Fruit fly (Drosophila melanogaster) whole organism, embryonic: ENCODE results near the gene Cdk1.
A peak's percentile ranks its signal among the peaks of the same experiment; 100 is the strongest.

Source experiments
- Ada2b ChIP-seq: fragments of 200-800 bp; sonication (Bioruptor generic); IDR thresholded peaks from 2 replicates; pipeline ENCODE4 v1.3.6; 2022; ENCODE audit warnings: missing biosample characterization, missing genetic modification characterization
- Asciz ChIP-seq: fragments of 200-800 bp; sonication (Bioruptor generic); optimal IDR thresholded peaks from 2 replicates; lab custom pipeline; 2017; ENCODE audit warnings: missing biosample characterization, mild to moderate bottlenecking, missing genetic modification characterization, missing genetic modification reagents
- Atf3 ChIP-seq: fragments of 200-800 bp; sonication (Bioruptor generic); optimal IDR thresholded peaks from 3 replicates; lab custom pipeline; 2016; ENCODE audit warnings: missing biosample characterization, missing genetic modification characterization
- CG1024 ChIP-seq: fragments of 200-800 bp; sonication (Bioruptor generic); IDR thresholded peaks from 2 replicates; pipeline ENCODE4 v1.3.6; 2022; ENCODE audit warnings: missing biosample characterization, missing genetic modification characterization
- CG11093 ChIP-seq: fragments of 200-800 bp; sonication (Bioruptor generic); IDR thresholded peaks from 3 replicates; pipeline ENCODE4 v1.3.6; 2022; ENCODE audit warnings: missing biosample characterization, missing genetic modification characterization
- CG11398 ChIP-seq: fragments of 200-800 bp; sonication (Bioruptor generic); optimal IDR thresholded peaks from 2 replicates; lab custom pipeline; 2016; ENCODE audit warnings: missing biosample characterization, missing genetic modification characterization
- CG12155 ChIP-seq: fragments of 200-800 bp; sonication (Bioruptor generic); optimal IDR thresholded peaks from 3 replicates; lab custom pipeline; 2016; ENCODE audit warnings: missing biosample characterization, missing genetic modification characterization
- CG1233 ChIP-seq: fragments of 200-800 bp; sonication (Bioruptor generic); optimal IDR thresholded peaks from 4 replicates; lab custom pipeline; 2018; ENCODE audit warnings: missing biosample characterization, mild to moderate bottlenecking, missing genetic modification characterization
- CG14050 ChIP-seq: fragments of 200-800 bp; sonication (Bioruptor generic); IDR thresholded peaks from 3 replicates; pipeline ENCODE4 v1.3.6; 2022; ENCODE audit warnings: missing biosample characterization, missing genetic modification characterization
- CG15269 ChIP-seq: fragments of 200-800 bp; sonication (Bioruptor generic); optimal IDR thresholded peaks from 2 replicates; lab custom pipeline; 2018; ENCODE audit warnings: missing biosample characterization, mild to moderate bottlenecking, missing genetic modification characterization, moderate library complexity
- CG1529 ChIP-seq: fragments of 200-800 bp; sonication (Bioruptor generic); optimal IDR thresholded peaks from 3 replicates; lab custom pipeline; 2018; ENCODE audit warnings: missing biosample characterization, missing genetic modification characterization
- CG17802 ChIP-seq: fragments of 200-800 bp; sonication (Bioruptor generic); optimal IDR thresholded peaks from 2 replicates; lab custom pipeline; 2018; ENCODE audit warnings: missing biosample characterization, mild to moderate bottlenecking, missing genetic modification characterization, moderate library complexity
- CG17829 ChIP-seq: fragments of 200-800 bp; optimal IDR thresholded peaks from 2 replicates; lab custom pipeline; 2019; ENCODE audit warnings: missing biosample characterization, mild to moderate bottlenecking, missing genetic modification characterization, moderate library complexity
- CG2116 ChIP-seq: fragments of 200-800 bp; sonication (Bioruptor generic); optimal IDR thresholded peaks from 3 replicates; lab custom pipeline; 2018; ENCODE audit warnings: missing biosample characterization, mild to moderate bottlenecking, missing genetic modification characterization
- CG2678 ChIP-seq: fragments of 200-800 bp; sonication (Bioruptor generic); optimal IDR thresholded peaks from 3 replicates; lab custom pipeline; 2019; ENCODE audit warnings: missing biosample characterization, mild to moderate bottlenecking, missing genetic modification characterization, moderate library complexity
- CG2889 ChIP-seq: fragments of 200-800 bp; sonication (Bioruptor generic); IDR thresholded peaks from 3 replicates; pipeline ENCODE4 v1.3.6; 2022; ENCODE audit warnings: missing biosample characterization, missing genetic modification characterization
- CG30431 ChIP-seq: fragments of 200-800 bp; sonication (Bioruptor generic); optimal IDR thresholded peaks from 2 replicates; lab custom pipeline; 2017; ENCODE audit warnings: missing biosample characterization, missing genetic modification characterization
- CG6654 ChIP-seq: fragments of 200-800 bp; sonication (Bioruptor generic); optimal IDR thresholded peaks from 2 replicates; lab custom pipeline; 2017; ENCODE audit warnings: missing biosample characterization, mild to moderate bottlenecking, missing genetic modification characterization
- CG7786 ChIP-seq: fragments of 200-800 bp; sonication (Bioruptor generic); optimal IDR thresholded peaks from 2 replicates; lab custom pipeline; 2016; ENCODE audit warnings: missing biosample characterization, missing genetic modification characterization
- CG8359 ChIP-seq: fragments of 200-800 bp; sonication (Bioruptor generic); optimal IDR thresholded peaks from 2 replicates; lab custom pipeline; 2017; ENCODE audit warnings: missing biosample characterization, mild to moderate bottlenecking, missing genetic modification characterization, borderline replicate concordance
- CG9932 ChIP-seq: fragments of 200-800 bp; sonication (Bioruptor generic); IDR thresholded peaks from 2 replicates; pipeline ENCODE4 v1.3.6; 2022; ENCODE audit warnings: missing biosample characterization, missing genetic modification characterization
- CTCF ChIP-seq: fragments of 200-800 bp; sonication (Bioruptor generic); optimal IDR thresholded peaks from 2 replicates; lab custom pipeline; 2017; ENCODE audit warnings: missing biosample characterization, mild to moderate bottlenecking, missing genetic modification characterization, moderate library complexity
- Chrac-16 ChIP-seq: fragments of 200-800 bp; sonication (Bioruptor generic); optimal IDR thresholded peaks from 3 replicates; lab custom pipeline; 2016; ENCODE audit warnings: missing biosample characterization, missing genetic modification characterization
- CkIIα-i1 ChIP-seq: fragments of 200-800 bp; sonication (Bioruptor generic); IDR thresholded peaks from 2 replicates; pipeline ENCODE4 v1.3.6; 2022; ENCODE audit warnings: missing biosample characterization, missing genetic modification characterization
- CrebB ChIP-seq: fragments of 200-800 bp; sonication (Bioruptor generic); optimal IDR thresholded peaks from 3 replicates; lab custom pipeline; 2018; ENCODE audit warnings: missing biosample characterization, mild to moderate bottlenecking, missing genetic modification characterization
- Dfd ChIP-seq, 2 experiments: fragments of >200 bp; optimal IDR thresholded peaks; 2 replicates each; lab custom pipeline; 2017; ENCODE audit warnings: missing biosample characterization in 2 of 2, missing genetic modification characterization in 2 of 2
- Dip3 ChIP-seq: fragments of 200-800 bp; sonication (Bioruptor generic); optimal IDR thresholded peaks from 3 replicates; lab custom pipeline; 2016; ENCODE audit warnings: missing biosample characterization, missing genetic modification characterization
- Dll ChIP-seq: fragments of 200-800 bp; sonication (Bioruptor generic); IDR thresholded peaks from 4 replicates; pipeline ENCODE4 v1.3.6; 2022; ENCODE audit warnings: missing biosample characterization, missing genetic modification characterization; ENCODE audit not compliant: partially characterized antibody
- Gsc ChIP-seq: fragments of 200-800 bp; sonication (Bioruptor generic); IDR thresholded peaks from 2 replicates; pipeline ENCODE4 v1.3.6; 2022; ENCODE audit warnings: missing biosample characterization, missing genetic modification characterization
- Hey ChIP-seq: fragments of 200-800 bp; sonication (Bioruptor generic); optimal IDR thresholded peaks from 3 replicates; lab custom pipeline; 2018; ENCODE audit warnings: missing biosample characterization, mild to moderate bottlenecking, missing genetic modification characterization
- Hsf ChIP-seq: fragments of 200-800 bp; sonication (Bioruptor generic); optimal IDR thresholded peaks from 3 replicates; lab custom pipeline; 2016; ENCODE audit warnings: missing biosample characterization, missing genetic modification characterization
- MTF-1 ChIP-seq: fragments of 200-800 bp; sonication (Bioruptor generic); optimal IDR thresholded peaks from 2 replicates; lab custom pipeline; 2018; ENCODE audit warnings: missing biosample characterization, mild to moderate bottlenecking, missing genetic modification characterization, borderline replicate concordance
- Ptx1 ChIP-seq: fragments of 200-800 bp; sonication (Bioruptor generic); IDR thresholded peaks from 2 replicates; pipeline ENCODE4 v1.3.6; 2022; ENCODE audit warnings: missing biosample characterization, missing genetic modification characterization
- Six4 ChIP-seq: fragments of 200-800 bp; sonication (Bioruptor generic); optimal IDR thresholded peaks from 2 replicates; lab custom pipeline; 2016; ENCODE audit warnings: missing biosample characterization, missing genetic modification characterization
- az2 ChIP-seq: fragments of 200-800 bp; sonication (Bioruptor generic); optimal IDR thresholded peaks from 3 replicates; lab custom pipeline; 2016; ENCODE audit warnings: missing biosample characterization, missing genetic modification characterization
- croc ChIP-seq: fragments of 200-800 bp; sonication (Bioruptor generic); conservative IDR thresholded peaks from 3 replicates; pipeline ENCODE4 v1.3.6; 2022; ENCODE audit warnings: missing biosample characterization, missing genetic modification characterization
- disco-r ChIP-seq: fragments of 200-800 bp; sonication (Bioruptor generic); optimal IDR thresholded peaks from 2 replicates; lab custom pipeline; 2016; ENCODE audit warnings: missing biosample characterization, missing genetic modification characterization
- dpn ChIP-seq, 2 experiments: fragments of 200-800 bp; sonication (Bioruptor generic); optimal IDR thresholded peaks; 3 replicates each; lab custom pipeline; 2016; ENCODE audit warnings: missing biosample characterization in 2 of 2, missing genetic modification characterization in 2 of 2
- emc ChIP-seq: fragments of 200-800 bp; sonication (Bioruptor generic); optimal IDR thresholded peaks from 2 replicates; lab custom pipeline; 2016; ENCODE audit warnings: missing biosample characterization, missing genetic modification characterization
- fd64A ChIP-seq: fragments of 200-800 bp; sonication (Bioruptor generic); optimal IDR thresholded peaks from 3 replicates; lab custom pipeline; 2018; ENCODE audit warnings: missing biosample characterization, mild to moderate bottlenecking, missing genetic modification characterization
- fu2 ChIP-seq: fragments of 200-800 bp; sonication (Bioruptor generic); optimal IDR thresholded peaks from 2 replicates; lab custom pipeline; 2016; ENCODE audit warnings: missing biosample characterization, missing genetic modification characterization
- gcm ChIP-seq: fragments of 200-800 bp; sonication (Bioruptor generic); optimal IDR thresholded peaks from 2 replicates; lab custom pipeline; 2019; ENCODE audit warnings: missing biosample characterization, mild to moderate bottlenecking, missing genetic modification characterization, moderate library complexity
- gcm2 ChIP-seq: fragments of 200-800 bp; sonication (Bioruptor generic); optimal IDR thresholded peaks from 2 replicates; lab custom pipeline; 2016; ENCODE audit warnings: missing biosample characterization, missing genetic modification characterization
- gro ChIP-seq: fragments of 200-800 bp; sonication (Bioruptor generic); optimal IDR thresholded peaks from 2 replicates; lab custom pipeline; 2016; ENCODE audit warnings: missing biosample characterization, missing genetic modification characterization
- jumu ChIP-seq: fragments of 200-800 bp; sonication (Bioruptor generic); optimal IDR thresholded peaks from 3 replicates; lab custom pipeline; 2016; ENCODE audit warnings: missing biosample characterization, missing genetic modification characterization
- knrl ChIP-seq: fragments of 200-800 bp; sonication (Bioruptor generic); IDR thresholded peaks from 3 replicates; pipeline ENCODE4 v1.3.6; 2022; ENCODE audit warnings: missing biosample characterization, missing genetic modification characterization; ENCODE audit not compliant: partially characterized antibody
- nau ChIP-seq: fragments of 200-800 bp; sonication (Bioruptor generic); optimal IDR thresholded peaks from 3 replicates; lab custom pipeline; 2017; ENCODE audit warnings: missing biosample characterization, mild to moderate bottlenecking, missing genetic modification characterization, missing genetic modification reagents
- sim ChIP-seq: fragments of 200-800 bp; sonication (Bioruptor generic); IDR thresholded peaks from 2 replicates; pipeline ENCODE4 v1.3.6; 2022; ENCODE audit warnings: missing biosample characterization, missing genetic modification characterization
- tll ChIP-seq, 2 experiments: fragments of 200-800 bp in 1 of 2; fragments of >200 bp in 1 of 2; sonication (Bioruptor generic) in 1 of 2; optimal IDR thresholded peaks; 2 replicates each; lab custom pipeline; 2017 to 2019; ENCODE audit warnings: missing biosample characterization in 2 of 2, missing genetic modification characterization in 2 of 2, mild to moderate bottlenecking in 1 of 2, moderate library complexity in 1 of 2
- tup ChIP-seq: fragments of 200-800 bp; sonication (Bioruptor generic); optimal IDR thresholded peaks from 2 replicates; lab custom pipeline; 2016; ENCODE audit warnings: missing biosample characterization, mild to moderate bottlenecking, missing genetic modification characterization, moderate library complexity
- usp ChIP-seq: fragments of >200 bp; optimal IDR thresholded peaks from 2 replicates; lab custom pipeline; 2017; ENCODE audit warnings: missing biosample characterization, missing genetic modification characterization
- zfh1 ChIP-seq: fragments of 200-800 bp; sonication (Bioruptor generic); IDR thresholded peaks from 3 replicates; pipeline ENCODE4 v1.3.6; 2022; ENCODE audit warnings: missing biosample characterization, missing genetic modification characterization

Cdk1 gene

dm6 chr2L:10334854-10335277, 51.2 kb downstream of the Cdk1 start (continued):
- TF ChIP-seq CG11398 (GFP tag; lab: Kevin White, UChicago) (peak; percentile 30), CG2889 (no peak), CrebB (tag; lab: Kevin White, UChicago) (peak; percentile 89), CG2678 (tag; lab: Kevin White, UChicago) (peak; percentile 73), Hsf (peak; percentile 44), jumu (GFP tag; lab: Kevin White, UChicago) (peak; percentile 54), tll (GFP tag; optimal IDR thresholded peaks at IDR 0.05; lab: Kevin White, UChicago) (no peak), Asciz (GFP tag; lab: Kevin White, UChicago) (peak; percentile 69), sim (GFP tag; lab: Robert Waterston, UW) (no peak), Dip3 (GFP tag; lab: Kevin White, UChicago) (no peak), CG11093 (no peak), fd64A (GFP tag; lab: Kevin White, UChicago) (no peak), usp (GFP tag; lab: Kevin White, UChicago) (no peak), tup (no peak), Chrac-16 (GFP tag; lab: Kevin White, UChicago) (peak; percentile 2), CkIIα-i1 (GFP tag; lab: Robert Waterston, UW) (no peak), Hey (tag; lab: Kevin White, UChicago) (no peak), knrl (GFP tag; lab: Robert Waterston, UW) (peak; percentile 12; the same call in 1 of the 3 replicates), CG30431 (GFP tag; lab: Kevin White, UChicago) (no peak), gro (GFP tag; lab: Kevin White, UChicago) (peak; percentile 82), Atf3 (GFP tag; lab: Kevin White, UChicago) (no peak), CG7786 (GFP tag; lab: Kevin White, UChicago) (peak; percentile 30), CG1024 (peak; percentile 75; the same call in 1 of the 2 replicates), CG14050 (GFP tag; lab: Robert Waterston, UW) (no peak), CG12155 (peak; percentile 7), croc (GFP tag; lab: Robert Waterston, UW) (no peak), Ada2b (GFP tag; lab: Robert Waterston, UW) (no peak), zfh1 (GFP tag; lab: Robert Waterston, UW) (no peak), CG15269 (peak; percentile 36), disco-r (GFP tag; lab: Kevin White, UChicago) (peak; percentile 24), CG8359 (GFP tag; lab: Kevin White, UChicago) (no peak), CG6654 (GFP tag; lab: Kevin White, UChicago) (no peak), gcm (peak; percentile 34), fu2 (GFP tag; lab: Kevin White, UChicago) (peak; percentile 21), CG17829 (tag; lab: Kevin White, UChicago) (peak; percentile 63), Dfd (GFP tag; optimal IDR thresholded peaks at IDR 0.05; lab: Kevin White, UChicago) (no peak), Dll (GFP tag; lab: Robert Waterston, UW) (peak; percentile 63), CG1529 (peak; percentile 62), az2 (no peak), Six4 (peak; percentile 48), CG9932 (GFP tag; lab: Robert Waterston, UW) (peak; percentile 78; the same call in 1 of the 2 replicates), nau (peak; percentile 85), CG17802 (no peak), dpn (GFP tag; optimal IDR thresholded peaks at IDR 0.05; lab: Kevin White, UChicago) (peak; percentile 44 to 62), emc (no peak), Ptx1 (GFP tag; lab: Robert Waterston, UW) (peak; percentile 35; the same call in 1 of the 2 replicates), Gsc (GFP tag; lab: Robert Waterston, UW) (no peak), CG2116 (GFP tag; lab: Kevin White, UChicago) (no peak), MTF-1 (GFP tag; lab: Kevin White, UChicago) (peak; percentile 74), gcm2 (GFP tag; lab: Kevin White, UChicago) (peak; percentile 22), CG1233 (GFP tag; lab: Kevin White, UChicago) (peak; percentile 74), CTCF (peak; percentile 26)
